Worm (Caenorhabditis elegans): Measurements from ENCODE around the gene gcy-34.

Gene gcy-34

DNA sequence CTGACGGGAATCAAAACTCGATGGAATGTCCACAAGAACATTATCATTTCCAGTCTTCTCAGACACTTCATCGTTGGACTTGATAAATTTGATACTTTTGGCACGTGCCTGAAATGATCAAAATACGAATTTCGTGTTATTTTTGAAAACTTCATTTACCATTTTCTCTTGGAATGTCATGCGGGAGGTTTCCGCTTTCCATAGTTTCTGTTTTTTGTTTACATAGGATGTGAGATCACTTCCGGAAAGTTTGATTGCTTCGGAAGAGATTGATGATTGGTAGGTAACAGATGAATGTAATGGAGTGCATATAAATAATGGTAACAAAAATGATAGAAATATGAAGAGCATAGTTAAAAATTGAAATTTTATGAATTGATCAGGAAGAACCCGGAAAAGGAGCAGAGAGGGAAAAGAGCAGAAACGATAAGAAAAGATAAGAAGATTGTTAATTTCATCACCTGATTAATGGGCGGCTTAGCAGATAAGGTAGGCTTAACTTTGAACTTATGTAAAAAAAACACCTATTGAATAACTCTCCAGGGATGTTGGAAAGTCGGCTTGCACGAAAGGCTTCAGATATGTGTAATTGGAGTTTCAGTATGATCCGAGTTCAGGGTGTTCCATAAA, 27.9 kb downstream of the gcy-34 start, which contains the start of gene F32H5.1 (continued):
- no peak for TF ChIP-seq fkh-10 (GFP tag; optimal IDR thresholded peaks at IDR 0.05)
- TF ChIP-seq sox-4 (tag; optimal IDR thresholded peaks at IDR 0.05) = no peak
- peak; percentile 35 for TF ChIP-seq nhr-20 (tag; optimal IDR thresholded peaks at IDR 0.05)
- TF ChIP-seq unc-62 (GFP tag; optimal IDR thresholded peaks at IDR 0.05) = no peak
- no peak for TF ChIP-seq lin-15B (tag; optimal IDR thresholded peaks at IDR 0.05)
- no peak for TF ChIP-seq elt-3 (tag; optimal IDR thresholded peaks at IDR 0.05)
- TF ChIP-seq sup-37 (GFP tag; optimal IDR thresholded peaks at IDR 0.05) = no peak
- TF ChIP-seq irx-1 (tag; optimal IDR thresholded peaks at IDR 0.05) = no peak
- TF ChIP-seq mep-1 (tag; optimal IDR thresholded peaks at IDR 0.05) = no peak
- no peak for TF ChIP-seq snpc-4 (tag; optimal IDR thresholded peaks at IDR 0.05)
- TF ChIP-seq lir-3 (tag; optimal IDR thresholded peaks at IDR 0.05; ENCODE audit: poor library complexity) = no peak
- TF ChIP-seq snu-23 (GFP tag; optimal IDR thresholded peaks at IDR 0.05) = peak; percentile 15
- no peak for TF ChIP-seq dpl-1 (GFP tag; optimal IDR thresholded peaks at IDR 0.05)
- no peak for TF ChIP-seq hlh-4 (tag; optimal IDR thresholded peaks at IDR 0.05)
- TF ChIP-seq nhr-77 (tag; optimal IDR thresholded peaks at IDR 0.05) = no peak
- no peak for TF ChIP-seq ets-5 (GFP tag; IDR thresholded peaks at IDR 0.05)
- TF ChIP-seq nhr-84 (tag; optimal IDR thresholded peaks at IDR 0.05) = no peak
- TF ChIP-seq zip-4 (GFP tag; optimal IDR thresholded peaks at IDR 0.05) = no peak
- TF ChIP-seq egl-27 (tag; optimal IDR thresholded peaks at IDR 0.05) = no peak
- TF ChIP-seq aha-1 (tag; optimal IDR thresholded peaks at IDR 0.05) = no peak
- TF ChIP-seq pqm-1 (tag; optimal IDR thresholded peaks at IDR 0.05) = no peak
- TF ChIP-seq C16A3.4 (tag; optimal IDR thresholded peaks at IDR 0.05) = no peak
- no peak for TF ChIP-seq F16B12.6 (tag; optimal IDR thresholded peaks at IDR 0.05)
- TF ChIP-seq aly-2 (tag; optimal IDR thresholded peaks at IDR 0.05) = no peak
- no peak for TF ChIP-seq swsn-7 (tag; optimal IDR thresholded peaks at IDR 0.05)
- TF ChIP-seq nhr-11 (tag; optimal IDR thresholded peaks at IDR 0.05) = no peak
- peak; percentile 91 for TF ChIP-seq elt-2 (tag; optimal IDR thresholded peaks at IDR 0.05)
- TF ChIP-seq nhr-71 (tag; optimal IDR thresholded peaks at IDR 0.05) = peak; percentile 64
- no peak for TF ChIP-seq nhr-237 (tag; optimal IDR thresholded peaks at IDR 0.05)
- no peak for TF ChIP-seq efl-3 (GFP tag; optimal IDR thresholded peaks at IDR 0.05)
- TF ChIP-seq jun-1 (tag; optimal IDR thresholded peaks at IDR 0.05) = no peak
- no peak for TF ChIP-seq ceh-63 (GFP tag; optimal IDR thresholded peaks at IDR 0.05)
- peak; percentile 6 for TF ChIP-seq dsc-1 (tag; optimal IDR thresholded peaks at IDR 0.05)
- no peak for TF ChIP-seq ztf-4 (tag; optimal IDR thresholded peaks at IDR 0.05)
- no peak for TF ChIP-seq ceh-82 (tag; optimal IDR thresholded peaks at IDR 0.05)
- TF ChIP-seq tbx-2 (tag; optimal IDR thresholded peaks at IDR 0.05) = no peak
- no peak for TF ChIP-seq C34B4.2 (tag; optimal IDR thresholded peaks at IDR 0.05)

DNA sequence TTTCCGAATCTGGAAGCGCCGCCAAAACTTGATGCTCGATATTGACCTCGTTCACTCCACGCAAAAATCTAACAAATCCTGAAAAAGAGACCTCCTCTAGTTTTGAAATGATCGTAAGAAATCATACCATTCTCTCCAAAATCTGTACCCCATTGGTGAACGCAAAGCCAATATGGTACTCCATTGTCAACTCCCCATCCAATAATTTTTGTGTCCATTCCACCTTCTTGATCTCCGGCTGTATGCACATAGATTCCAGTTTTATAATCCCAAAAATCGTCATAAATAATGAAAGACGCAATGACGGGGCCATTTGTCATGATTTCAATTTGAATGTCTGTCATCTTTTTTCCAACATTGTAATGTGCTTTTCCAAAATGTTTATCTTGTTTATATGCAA, 29.5 kb downstream of the gcy-34 start:
- TF ChIP-seq ces-1 (GFP tag; optimal IDR thresholded peaks at IDR 0.05) (no peak), efl-1 (optimal IDR thresholded peaks at IDR 0.05) (no peak), efl-1 (GFP tag; optimal IDR thresholded peaks at IDR 0.05 in 1 of 2) (peak in 1 of 2 experiments; percentile 81)

DNA sequence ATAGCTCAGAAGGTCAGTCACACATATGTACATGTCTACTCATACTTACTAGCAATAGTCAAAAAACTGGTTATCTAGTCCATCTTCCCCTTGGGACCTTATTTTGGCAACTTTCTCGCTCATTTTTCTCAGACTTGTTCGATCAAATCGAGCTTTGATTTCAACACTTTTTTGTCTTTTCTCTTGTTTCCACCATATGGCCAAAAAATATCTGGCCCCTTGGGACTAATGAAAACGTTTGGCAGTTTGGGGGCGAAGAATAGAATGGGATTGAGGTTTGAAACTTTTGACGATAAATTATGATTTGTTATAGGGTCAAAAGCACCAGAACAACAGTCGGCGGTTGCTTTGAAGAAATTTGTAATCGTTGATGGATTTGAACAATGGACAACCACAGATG, 33.3 kb downstream of the gcy-34 start:
- TF ChIP-seq mab-9 (GFP tag; IDR thresholded peaks at IDR 0.05) (peak; percentile 78), ceh-63 (GFP tag; optimal IDR thresholded peaks at IDR 0.05) (no peak), lin-14 (GFP tag; optimal IDR thresholded peaks at IDR 0.05) (peak; percentile 61), egl-27 (tag; optimal IDR thresholded peaks at IDR 0.05) (no peak), ceh-82 (tag; optimal IDR thresholded peaks at IDR 0.05) (no peak), nhr-76 (tag; optimal IDR thresholded peaks at IDR 0.05) (no peak), elt-2 (tag; optimal IDR thresholded peaks at IDR 0.05) (no peak)
